Worm (Caenorhabditis elegans): ENCODE measurements around the gene D2007.2.

Gene D2007.2

DNA sequence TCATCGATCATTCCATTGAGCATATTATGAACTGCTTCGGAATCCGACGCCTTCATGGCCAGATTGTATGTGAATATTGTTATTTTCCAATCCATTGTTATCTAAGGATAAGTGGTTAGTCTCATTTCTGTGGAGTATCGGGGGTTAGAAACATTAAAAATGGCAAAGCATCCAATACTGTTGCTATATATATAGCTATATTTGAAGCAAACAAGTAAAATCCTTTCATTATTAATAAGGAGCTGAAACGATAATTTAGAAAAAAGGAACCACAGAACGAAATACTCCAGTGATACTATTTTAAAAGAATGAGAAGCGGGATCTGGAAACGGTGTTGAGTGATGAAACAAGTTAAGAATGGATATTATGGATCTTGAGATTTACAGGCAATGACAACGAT is 12.5 kb downstream of the D2007.2 start, which contains the start of gene inpp-5K:
Gene inpp-5K (minus strand): TSS at position 101 of the 400 bp plus-strand sequence.
- TF ChIP-seq nhr-25 (tag; optimal IDR thresholded peaks at IDR 0.05): peak; percentile 13
- no peak for TF ChIP-seq skn-1 (tag; optimal IDR thresholded peaks at IDR 0.05)

ce11 chrIII:8163283-8163682 is 14.5 kb downstream of the D2007.2 start, which contains the start of gene bath-42:
Gene bath-42, minus strand, starts transcription at chrIII:8163383.
- TF ChIP-seq ztf-4 (tag; optimal IDR thresholded peaks at IDR 0.05): no peak
- no peak for TF ChIP-seq mdl-1 (tag; optimal IDR thresholded peaks at IDR 0.05)
- no peak for TF ChIP-seq nhr-12 (tag; optimal IDR thresholded peaks at IDR 0.05)
- TF ChIP-seq egl-5 (tag; optimal IDR thresholded peaks at IDR 0.05): no peak
- no peak for TF ChIP-seq lin-39 (tag; optimal IDR thresholded peaks at IDR 0.05)
- TF ChIP-seq mml-1 (tag; optimal IDR thresholded peaks at IDR 0.05): no peak
- no peak for TF ChIP-seq jun-1 (tag; optimal IDR thresholded peaks at IDR 0.05)
- TF ChIP-seq nhr-77 (tag; optimal IDR thresholded peaks at IDR 0.05): no peak
- no peak for TF ChIP-seq nhr-28 (tag; optimal IDR thresholded peaks at IDR 0.05)
- TF ChIP-seq elt-3 (tag; optimal IDR thresholded peaks at IDR 0.05): no peak
- TF ChIP-seq snpc-4 (tag; optimal IDR thresholded peaks at IDR 0.05): no peak
- TF ChIP-seq zag-1 (tag; optimal IDR thresholded peaks at IDR 0.05): no peak
- no peak for TF ChIP-seq nhr-76 (tag; optimal IDR thresholded peaks at IDR 0.05)
- no peak for TF ChIP-seq ceh-9 (tag; optimal IDR thresholded peaks at IDR 0.05)
- TF ChIP-seq ceh-82 (tag; optimal IDR thresholded peaks at IDR 0.05): no peak
- TF ChIP-seq unc-39 (tag; optimal IDR thresholded peaks at IDR 0.05): no peak

ce11 chrIII:8163788-8164423 is 15.1 kb downstream of the D2007.2 start, which contains the start of gene prp-8:
Gene prp-8, plus strand, starts transcription at chrIII:8164373.
- TF ChIP-seq elt-1 (tag; optimal IDR thresholded peaks at IDR 0.05) (peak; percentile 24), nfya-1 (tag; optimal IDR thresholded peaks at IDR 0.05; ENCODE audit: insufficient read depth) (peak; percentile 98), eor-1 (tag; optimal IDR thresholded peaks at IDR 0.05) (no peak), nhr-237 (tag; optimal IDR thresholded peaks at IDR 0.05) (no peak), ZK546.5 (tag; optimal IDR thresholded peaks at IDR 0.05) (peak; percentile 81), fos-1 (tag; optimal IDR thresholded peaks at IDR 0.05) (no peak), sea-2 (GFP tag; optimal IDR thresholded peaks at IDR 0.05) (no peak), ztf-4 (tag; optimal IDR thresholded peaks at IDR 0.05) (no peak), ceh-9 (tag; optimal IDR thresholded peaks at IDR 0.05) (no peak), mml-1 (tag; optimal IDR thresholded peaks at IDR 0.05) (no peak), nhr-67 (tag; optimal IDR thresholded peaks at IDR 0.05) (no peak), tbx-2 (tag; optimal IDR thresholded peaks at IDR 0.05) (no peak), nhr-28 (tag; optimal IDR thresholded peaks at IDR 0.05) (no peak), egl-5 (tag; optimal IDR thresholded peaks at IDR 0.05) (peak; percentile 90), elt-2 (tag; optimal IDR thresholded peaks at IDR 0.05) (peak; percentile 71), ztf-11 (tag; optimal IDR thresholded peaks at IDR 0.05) (no peak), ceh-82 (tag; optimal IDR thresholded peaks at IDR 0.05) (no peak), nhr-11 (tag; optimal IDR thresholded peaks at IDR 0.05) (no peak), egl-27 (tag; optimal IDR thresholded peaks at IDR 0.05) (peak; percentile 3), skn-1 (tag; optimal IDR thresholded peaks at IDR 0.05) (peak; percentile 86), unc-62 (GFP tag; optimal IDR thresholded peaks at IDR 0.05) (peak; percentile 20), snpc-4 (tag; optimal IDR thresholded peaks at IDR 0.05) (no peak), fkh-10 (GFP tag; optimal IDR thresholded peaks at IDR 0.05) (peak; percentile 64), elt-3 (tag; optimal IDR thresholded peaks at IDR 0.05) (no peak), pha-4 (tag; optimal IDR thresholded peaks at IDR 0.05) (peak; percentile 98), nhr-25 (tag; optimal IDR thresholded peaks at IDR 0.05) (peak; percentile 94), unc-39 (tag; optimal IDR thresholded peaks at IDR 0.05) (no peak), nhr-12 (tag; optimal IDR thresholded peaks at IDR 0.05) (no peak), nhr-76 (tag; optimal IDR thresholded peaks at IDR 0.05) (no peak), lin-39 (tag; optimal IDR thresholded peaks at IDR 0.05) (peak; percentile 99), R02D3.7 (tag; optimal IDR thresholded peaks at IDR 0.05) (peak; percentile 61), fkh-2 (tag; optimal IDR thresholded peaks at IDR 0.05) (no peak), nhr-43 (tag; optimal IDR thresholded peaks at IDR 0.05; ENCODE audit: poor library complexity, severe bottlenecking) (peak; percentile 72), nhr-77 (tag; optimal IDR thresholded peaks at IDR 0.05) (no peak), daf-12 (tag; optimal IDR thresholded peaks at IDR 0.05) (no peak), aly-2 (tag; optimal IDR thresholded peaks at IDR 0.05) (no peak), nhr-23 (tag; optimal IDR thresholded peaks at IDR 0.05) (peak; percentile 91), ceh-16 (tag; optimal IDR thresholded peaks at IDR 0.05) (no peak), mdl-1 (tag; optimal IDR thresholded peaks at IDR 0.05) (no peak), ama-1 (optimal IDR thresholded peaks at IDR 0.05) (peak; percentile 60), jun-1 (tag; optimal IDR thresholded peaks at IDR 0.05) (peak; percentile 50), ceh-28 (tag; optimal IDR thresholded peaks at IDR 0.05) (peak; percentile 89), pqm-1 (tag; optimal IDR thresholded peaks at IDR 0.05) (peak; percentile 52), hmg-11 (tag; optimal IDR thresholded peaks at IDR 0.05) (peak; percentile 85), lin-15B (tag; optimal IDR thresholded peaks at IDR 0.05) (peak; percentile 96), zag-1 (tag; optimal IDR thresholded peaks at IDR 0.05) (no peak), lsy-12 (tag; optimal IDR thresholded peaks at IDR 0.05) (peak; percentile 87)

Data from whole organism, L3 larva.